Worm (Caenorhabditis elegans) whole organism, young adult: Measurements from ENCODE around the gene his-69.
A peak's percentile ranks its signal among the peaks of the same experiment; 100 is the strongest.

ENCODE experiments used
- B0336.3 ChIP-seq: fragments of 200-800 bp; sonication (Bioruptor generic); IDR thresholded peaks from 2 replicates; pipeline ENCODE4 v1.3.6; 2022; ENCODE audit warnings: missing genetic modification characterization, missing compliant biosample characterization
- D2030.7 ChIP-seq: fragments of 200-800 bp; sonication (Bioruptor generic); IDR thresholded peaks from 2 replicates; pipeline ENCODE4 v1.3.6; 2022; ENCODE audit warnings: missing genetic modification reagents, missing genetic modification characterization, missing compliant biosample characterization
- F33H1.4 ChIP-seq: fragments of 200-800 bp; sonication (Bioruptor generic); IDR thresholded peaks from 2 replicates; pipeline ENCODE4 v1.3.6; 2022; ENCODE audit warnings: missing genetic modification reagents, missing genetic modification characterization, missing compliant biosample characterization
- F52B5.7 ChIP-seq: sonication (generic microtip); optimal IDR thresholded peaks from 2 replicates; lab custom pipeline; 2016; ENCODE audit warnings: mild to moderate bottlenecking, missing genetic modification characterization, missing compliant biosample characterization
- F55B11.4 ChIP-seq: sonication (generic microtip); optimal IDR thresholded peaks from 2 replicates; lab custom pipeline; 2016; ENCODE audit warnings: missing compliant biosample characterization, missing genetic modification characterization, borderline replicate concordance; ENCODE audit not compliant: insufficient read depth
- T07F8.4 ChIP-seq: sonication (generic microtip); optimal IDR thresholded peaks from 2 replicates; lab custom pipeline; 2016; ENCODE audit warnings: mild to moderate bottlenecking, missing genetic modification characterization, moderate library complexity, missing compliant biosample characterization
- Y53G8AR.9 ChIP-seq: fragments of 200-800 bp; sonication (Bioruptor generic); conservative IDR thresholded peaks from 2 replicates; pipeline ENCODE4 v1.3.6; 2022; ENCODE audit warnings: missing genetic modification reagents, missing genetic modification characterization, missing compliant biosample characterization
- ZK185.1 ChIP-seq: sonication (generic microtip); optimal IDR thresholded peaks from 2 replicates; lab custom pipeline; 2016; ENCODE audit warnings: mild to moderate bottlenecking, missing genetic modification characterization, missing compliant biosample characterization; ENCODE audit not compliant: poor library complexity, severe bottlenecking
- attf-6 ChIP-seq: fragments of 200-800 bp; sonication (Bioruptor generic); IDR thresholded peaks from 2 replicates; pipeline ENCODE4 v1.3.6; 2022; ENCODE audit warnings: missing genetic modification reagents, missing genetic modification characterization, missing compliant biosample characterization
- bed-1 ChIP-seq: fragments of 200-800 bp; sonication (Bioruptor generic); IDR thresholded peaks from 2 replicates; pipeline ENCODE4 v1.3.6; 2022; ENCODE audit warnings: missing genetic modification reagents, missing genetic modification characterization, missing compliant biosample characterization
- ceh-91 ChIP-seq: fragments of 200-800 bp; sonication (Bioruptor generic); IDR thresholded peaks from 2 replicates; pipeline ENCODE4 v1.3.6; 2022; ENCODE audit warnings: missing genetic modification reagents, missing genetic modification characterization, missing compliant biosample characterization
- chd-7 ChIP-seq: sonication (generic microtip); optimal IDR thresholded peaks from 2 replicates; lab custom pipeline; 2016; ENCODE audit warnings: mild to moderate bottlenecking, missing genetic modification characterization, moderate library complexity, missing compliant biosample characterization
- dpl-1 ChIP-seq: fragments of 150-350 bp; optimal IDR thresholded peaks from 2 replicates; lab custom pipeline; 2014; ENCODE audit warnings: missing biosample characterization, missing genetic modification reagents, missing genetic modification characterization
- efl-1 ChIP-seq: fragments of 150-350 bp; optimal IDR thresholded peaks from 2 replicates; lab custom pipeline; 2014; ENCODE audit warnings: missing biosample characterization, missing genetic modification reagents, missing genetic modification characterization
- ekl-4 ChIP-seq: fragments of 200-800 bp; sonication (Bioruptor generic); IDR thresholded peaks from 2 replicates; pipeline ENCODE4 v1.3.6; 2022; ENCODE audit warnings: missing genetic modification reagents, missing genetic modification characterization, missing compliant biosample characterization
- hlh-26 ChIP-seq: fragments of 200-800 bp; sonication (Bioruptor generic); conservative IDR thresholded peaks from 2 replicates; pipeline ENCODE4 v1.3.6; 2022; ENCODE audit warnings: missing genetic modification reagents, missing genetic modification characterization, missing compliant biosample characterization
- hmg-1.2 ChIP-seq: fragments of 200-800 bp; sonication (Bioruptor generic); IDR thresholded peaks from 2 replicates; pipeline ENCODE4 v1.3.6; 2022; ENCODE audit warnings: missing genetic modification reagents, missing genetic modification characterization, missing compliant biosample characterization
- hrde-1 ChIP-seq: sonication (generic microtip); optimal IDR thresholded peaks from 2 replicates; lab custom pipeline; 2016; ENCODE audit warnings: missing genetic modification characterization, mild to moderate bottlenecking, missing compliant biosample characterization, moderate library complexity, missing genotype, missing genetic modification reagents, borderline replicate concordance
- hsf-1 ChIP-seq: fragments of 200-800 bp; sonication (Bioruptor generic); IDR thresholded peaks from 2 replicates; pipeline ENCODE4 v1.3.6; 2022; ENCODE audit warnings: missing genetic modification reagents, missing genetic modification characterization, missing compliant biosample characterization
- lin-26 ChIP-seq: fragments of 200-800 bp; sonication (Bioruptor generic); IDR thresholded peaks from 2 replicates; pipeline ENCODE4 v1.3.6; 2022; ENCODE audit warnings: missing genetic modification reagents, missing genetic modification characterization, missing compliant biosample characterization
- lin-54 ChIP-seq: fragments of 200-800 bp; sonication (Bioruptor generic); optimal IDR thresholded peaks from 2 replicates; lab custom pipeline; 2018; ENCODE audit warnings: mild to moderate bottlenecking, missing genetic modification characterization, missing compliant biosample characterization
- lsl-1 ChIP-seq: fragments of 200-800 bp; sonication (Bioruptor generic); optimal IDR thresholded peaks from 2 replicates; lab custom pipeline; 2018; ENCODE audit warnings: mild to moderate bottlenecking, missing genetic modification characterization, moderate library complexity, missing compliant biosample characterization
- madf-3 ChIP-seq: fragments of 200-800 bp; sonication (Bioruptor generic); IDR thresholded peaks from 2 replicates; pipeline ENCODE4 v1.3.6; 2022; ENCODE audit warnings: missing genetic modification reagents, missing genetic modification characterization, missing compliant biosample characterization
- madf-6 ChIP-seq: fragments of 200-800 bp; sonication (Bioruptor generic); IDR thresholded peaks from 2 replicates; pipeline ENCODE4 v1.3.6; 2022; ENCODE audit warnings: missing genetic modification reagents, missing genetic modification characterization, missing compliant biosample characterization
- madf-8 ChIP-seq: fragments of 200-800 bp; sonication (Bioruptor generic); conservative IDR thresholded peaks from 2 replicates; pipeline ENCODE4 v1.3.6; 2022; ENCODE audit warnings: missing genetic modification reagents, missing genetic modification characterization, missing compliant biosample characterization
- nfyb-1 ChIP-seq: fragments of 200-800 bp; sonication (Bioruptor generic); IDR thresholded peaks from 2 replicates; pipeline ENCODE4 v1.3.6; 2022; ENCODE audit warnings: missing genetic modification reagents, missing genetic modification characterization, missing compliant biosample characterization
- pha-4 ChIP-seq: fragments of 150-350 bp; sonication (generic microtip); optimal IDR thresholded peaks from 2 replicates; lab custom pipeline; 2014; ENCODE audit warnings: missing biosample characterization, missing genetic modification reagents, missing genetic modification characterization
- repo-1 ChIP-seq: sonication (generic microtip); optimal IDR thresholded peaks from 2 replicates; lab custom pipeline; 2017; ENCODE audit warnings: mild to moderate bottlenecking, missing genetic modification characterization, missing compliant biosample characterization
- rpc-1 ChIP-seq, 2 experiments: fragments of 150-350 bp in 1 of 2; sonication (generic microtip) in 1 of 2; optimal IDR thresholded peaks; 2 replicates each; lab custom pipeline; 2014 to 2018; ENCODE audit warnings: missing biosample characterization in 1 of 2, missing genetic modification characterization in 1 of 2, missing genetic modification reagents in 1 of 2, missing genotype in 1 of 2
- snpc-3.4 ChIP-seq: sonication (generic microtip); optimal IDR thresholded peaks from 2 replicates; lab custom pipeline; 2017; ENCODE audit warnings: missing genetic modification characterization, mild to moderate bottlenecking, missing compliant biosample characterization, antibody characterized with exemption, moderate library complexity, missing genotype, missing genetic modification reagents
- snpc-4 ChIP-seq, 5 experiments: fragments of 150-350 bp in 1 of 5; sonication (generic microtip) in 4 of 5; optimal IDR thresholded peaks; 2 replicates each; lab custom pipeline; 2014 to 2018; ENCODE audit warnings: missing genetic modification characterization in 5 of 5, missing biosample characterization in 3 of 5, antibody characterized with exemption in 2 of 5, mild to moderate bottlenecking in 2 of 5, missing compliant biosample characterization in 2 of 5, missing genotype in 2 of 5, moderate library complexity in 2 of 5, missing genetic modification reagents in 1 of 5
- sptf-2 ChIP-seq: fragments of 200-800 bp; sonication (Bioruptor generic); optimal IDR thresholded peaks from 2 replicates; lab custom pipeline; 2018; ENCODE audit warnings: mild to moderate bottlenecking, missing genetic modification characterization, missing compliant biosample characterization
- tlf-1 ChIP-seq: fragments of 200-800 bp; sonication (Bioruptor generic); optimal IDR thresholded peaks from 2 replicates; lab custom pipeline; 2018; ENCODE audit warnings: mild to moderate bottlenecking, missing genetic modification characterization, missing compliant biosample characterization
- unc-130 ChIP-seq: sonication (generic microtip); optimal IDR thresholded peaks from 2 replicates; lab custom pipeline; 2016; ENCODE audit warnings: missing genetic modification reagents, missing genetic modification characterization, missing compliant biosample characterization
- xnd-1 ChIP-seq: sonication (generic microtip); optimal IDR thresholded peaks from 2 replicates; lab custom pipeline; 2016; ENCODE audit warnings: missing genotype, missing genetic modification reagents, missing genetic modification characterization, missing compliant biosample characterization
- ztf-22 ChIP-seq: fragments of 200-800 bp; sonication (Bioruptor generic); optimal IDR thresholded peaks from 2 replicates; lab custom pipeline; 2018; ENCODE audit warnings: mild to moderate bottlenecking, missing genetic modification characterization, moderate library complexity, missing compliant biosample characterization

his-69 gene

ce11 chrIII:4095441-4096095, 37.0 kb upstream of the his-69 start, which contains the start of gene C03C10.7:
C03C10.7 (plus strand) TSS chrIII:4096045.
- TF ChIP-seq lin-26 (GFP tag; lab: Robert Waterston, UW) (0 out of 2 replicates have a peak, but pooled peaks have one; percentile 10), xnd-1 (tag; lab: Kevin White, UChicago) (peak; percentile 88), hsf-1 (GFP tag; lab: Robert Waterston, UW) (peak; percentile 80), dpl-1 (peak; percentile 67), T07F8.4 (tag; lab: Kevin White, UChicago) (no peak), lsl-1 (peak; percentile 51), repo-1 (tag; lab: Kevin White, UChicago) (no peak), Y53G8AR.9 (GFP tag; lab: Robert Waterston, UW) (peak; percentile 58; the same call in 1 of the 2 replicates), madf-6 (GFP tag; lab: Robert Waterston, UW) (peak; percentile 98), madf-3 (GFP tag; lab: Robert Waterston, UW) (peak; percentile 83), tlf-1 (peak; percentile 3), sptf-2 (GFP tag; lab: Kevin White, UChicago) (no peak), pha-4 (tag; lab: Kevin White, UChicago) (no peak), F55B11.4 (tag; lab: Kevin White, UChicago) (no peak), unc-130 (peak; percentile 17), rpc-1 (optimal IDR thresholded peaks at IDR 0.05; lab: Kevin White, UChicago) (no peak), rpc-1 (tag; optimal IDR thresholded peaks at IDR 0.05; lab: Kevin White, UChicago) (no peak), madf-8 (GFP tag; lab: Robert Waterston, UW) (peak; percentile 89), F33H1.4 (peak; percentile 60), snpc-4 (GFP tag; optimal IDR thresholded peaks at IDR 0.05; lab: Kevin White, UChicago) (no peak), snpc-4 (tag; optimal IDR thresholded peaks at IDR 0.05; lab: Kevin White, UChicago) (peak in 1 of 4 experiments; percentile 12), hrde-1 (tag; lab: Kevin White, UChicago) (peak; percentile 7), D2030.7 (GFP tag; lab: Robert Waterston, UW) (peak; percentile 55), snpc-3.4 (tag; lab: Kevin White, UChicago) (peak; percentile 79), attf-6 (no peak), lin-54 (GFP tag; lab: Kevin White, UChicago) (peak; percentile 74), ceh-91 (GFP tag; lab: Robert Waterston, UW) (peak; percentile 74), hmg-1.2 (0 out of 2 replicates have a peak, but pooled peaks have one; percentile 18), efl-1 (GFP tag; lab: Kevin White, UChicago) (peak; percentile 91)

DNA sequence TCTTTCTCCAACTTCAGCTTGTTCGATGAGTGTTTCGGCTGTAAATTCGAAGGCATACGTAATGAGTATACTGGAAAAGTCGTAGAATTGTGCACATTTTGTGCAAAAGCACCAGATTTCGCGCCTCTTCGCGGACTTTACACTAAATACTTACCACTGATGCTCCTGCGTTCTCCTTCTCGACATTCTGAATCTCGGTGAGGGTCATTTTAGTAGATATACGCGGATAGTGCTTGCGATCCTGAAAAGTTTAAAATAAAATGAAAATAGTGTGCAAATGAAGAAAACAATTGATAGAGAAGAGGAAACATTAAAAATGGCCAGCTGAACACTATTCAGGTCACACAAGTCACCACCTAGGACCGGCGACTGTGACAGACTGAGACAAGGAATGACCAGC, 36.1 kb upstream of the his-69 start, which contains the start of gene rnr-2:
TSS of gene rnr-2 (minus strand) at position 241 of the 400 bp plus-strand sequence.
- TF ChIP-seq ekl-4 (GFP tag; lab: Robert Waterston, UW) (0 out of 2 replicates have a peak, but pooled peaks have one; percentile 39), ZK185.1 (no peak)
- TF ChIP-seq, all 124 proteins: peak for 1

ce11 chrIII:4092962-4093361, 34.4 kb upstream of the his-69 start:
- no peak for TF ChIP-seq F52B5.7 (tag; lab: Kevin White, UChicago)
- TF ChIP-seq B0336.3: 0 out of 2 replicates have a peak, but pooled peaks have one; percentile 27
- TF ChIP-seq F33H1.4: peak; percentile 15; the same call in 1 of the 2 replicates
- no peak for TF ChIP-seq chd-7
- peak; percentile 58; the same call in 1 of the 2 replicates for TF ChIP-seq madf-6 (GFP tag; lab: Robert Waterston, UW)
- peak; percentile 49; the same call in 1 of the 2 replicates for TF ChIP-seq Y53G8AR.9 (GFP tag; lab: Robert Waterston, UW)
- no peak for TF ChIP-seq dpl-1
- TF ChIP-seq madf-3 (GFP tag; lab: Robert Waterston, UW): peak; percentile 61; the same call in 1 of the 2 replicates
- no peak for TF ChIP-seq nfyb-1 (GFP tag; lab: Robert Waterston, UW)
- no peak for TF ChIP-seq F55B11.4 (tag; lab: Kevin White, UChicago)
- no peak for TF ChIP-seq bed-1
- no peak for TF ChIP-seq hlh-26 (GFP tag; lab: Robert Waterston, UW)
- peak; percentile 27 for TF ChIP-seq hrde-1 (tag; lab: Kevin White, UChicago)
- peak; percentile 40 for TF ChIP-seq lin-54 (GFP tag; lab: Kevin White, UChicago)
- TF ChIP-seq hsf-1 (GFP tag; lab: Robert Waterston, UW): 0 out of 2 replicates have a peak, but pooled peaks have one; percentile 11
- no peak for TF ChIP-seq ztf-22 (GFP tag; lab: Kevin White, UChicago)
